Fruit fly (Drosophila melanogaster) whole organism, embryonic: ENCODE data around the gene Srp14.

ENCODE experiments used
- CG10366 ChIP-seq: fragments of 200-800 bp; sonication (Bioruptor generic); IDR thresholded peaks from 2 replicates; pipeline ENCODE4 v1.3.6; 2022; ENCODE audit warnings: missing biosample characterization, missing genetic modification characterization
- CG12071 ChIP-seq: fragments of 200-800 bp; sonication (Bioruptor generic); optimal IDR thresholded peaks from 3 replicates; lab custom pipeline; 2018; ENCODE audit warnings: missing biosample characterization, mild to moderate bottlenecking, missing genetic modification characterization
- CG13624 ChIP-seq: fragments of 200-800 bp; sonication (Bioruptor generic); optimal IDR thresholded peaks from 2 replicates; lab custom pipeline; 2016; ENCODE audit warnings: missing biosample characterization, missing genetic modification characterization
- CG14050 ChIP-seq: fragments of 200-800 bp; sonication (Bioruptor generic); IDR thresholded peaks from 3 replicates; pipeline ENCODE4 v1.3.6; 2022; ENCODE audit warnings: missing biosample characterization, missing genetic modification characterization
- CG14965 ChIP-seq: fragments of 200-800 bp; sonication (Bioruptor generic); optimal IDR thresholded peaks from 2 replicates; lab custom pipeline; 2016; ENCODE audit warnings: missing biosample characterization, missing genetic modification characterization, borderline replicate concordance
- CG15479 ChIP-seq: fragments of 200-800 bp; sonication (Bioruptor generic); optimal IDR thresholded peaks from 3 replicates; lab custom pipeline; 2019; ENCODE audit warnings: missing biosample characterization, mild to moderate bottlenecking, missing genetic modification characterization, moderate library complexity
- CG1603 ChIP-seq: fragments of 200-800 bp; sonication (Bioruptor generic); optimal IDR thresholded peaks from 2 replicates; lab custom pipeline; 2019; ENCODE audit warnings: missing biosample characterization, mild to moderate bottlenecking, missing genetic modification characterization, moderate library complexity
- CG17802 ChIP-seq: fragments of 200-800 bp; sonication (Bioruptor generic); optimal IDR thresholded peaks from 2 replicates; lab custom pipeline; 2018; ENCODE audit warnings: missing biosample characterization, mild to moderate bottlenecking, missing genetic modification characterization, moderate library complexity
- CG3065 ChIP-seq: fragments of 200-800 bp; sonication (Bioruptor generic); optimal IDR thresholded peaks from 2 replicates; lab custom pipeline; 2016; ENCODE audit warnings: missing biosample characterization, missing genetic modification characterization
- CG31224 ChIP-seq: fragments of 200-800 bp; sonication (Bioruptor generic); IDR thresholded peaks from 2 replicates; pipeline ENCODE4 v1.3.6; 2022; ENCODE audit warnings: missing biosample characterization, missing genetic modification characterization
- CG3281 ChIP-seq: fragments of 200-800 bp; sonication (Bioruptor generic); optimal IDR thresholded peaks from 3 replicates; lab custom pipeline; 2017; ENCODE audit warnings: missing biosample characterization, mild to moderate bottlenecking, missing genetic modification characterization
- CG4820 ChIP-seq: fragments of 200-800 bp; sonication (Bioruptor generic); optimal IDR thresholded peaks from 3 replicates; lab custom pipeline; 2016; ENCODE audit warnings: missing biosample characterization, missing genetic modification characterization
- CG7786 ChIP-seq: fragments of 200-800 bp; sonication (Bioruptor generic); optimal IDR thresholded peaks from 2 replicates; lab custom pipeline; 2016; ENCODE audit warnings: missing biosample characterization, missing genetic modification characterization
- CG7839 ChIP-seq: fragments of 200-800 bp; sonication (Bioruptor generic); optimal IDR thresholded peaks from 3 replicates; lab custom pipeline; 2018; ENCODE audit warnings: missing biosample characterization, mild to moderate bottlenecking, missing genetic modification characterization, moderate library complexity
- CG8944 ChIP-seq: fragments of 200-800 bp; sonication (Bioruptor generic); optimal IDR thresholded peaks from 3 replicates; lab custom pipeline; 2016; ENCODE audit warnings: missing biosample characterization, missing genetic modification characterization
- Camta ChIP-seq: fragments of 200-800 bp; sonication (Bioruptor generic); optimal IDR thresholded peaks from 2 replicates; lab custom pipeline; 2016; ENCODE audit warnings: missing biosample characterization, missing genetic modification characterization
- CrebB ChIP-seq: fragments of 200-800 bp; sonication (Bioruptor generic); optimal IDR thresholded peaks from 3 replicates; lab custom pipeline; 2018; ENCODE audit warnings: missing biosample characterization, mild to moderate bottlenecking, missing genetic modification characterization
- Drgx ChIP-seq: fragments of 200-800 bp; sonication (Bioruptor generic); IDR thresholded peaks from 2 replicates; pipeline ENCODE4 v1.3.6; 2022; ENCODE audit warnings: missing biosample characterization, missing genetic modification characterization
- ERR ChIP-seq: fragments of 200-800 bp; sonication (Bioruptor generic); optimal IDR thresholded peaks from 2 replicates; lab custom pipeline; 2016; ENCODE audit warnings: missing biosample characterization, missing genetic modification characterization
- Ets65A ChIP-seq: fragments of 200-800 bp; sonication (Bioruptor generic); peaks from one replicate; lab custom pipeline; 2016; ENCODE audit warnings: missing biosample characterization, missing genetic modification characterization
- Fer1 ChIP-seq: fragments of 200-800 bp; sonication (Bioruptor generic); optimal IDR thresholded peaks from 2 replicates; lab custom pipeline; 2017; ENCODE audit warnings: missing biosample characterization, mild to moderate bottlenecking, missing genetic modification characterization
- H2.0 ChIP-seq: fragments of 200-800 bp; sonication (Bioruptor generic); IDR thresholded peaks from 2 replicates; pipeline ENCODE4 v1.3.6; 2022; ENCODE audit warnings: missing biosample characterization, missing genetic modification characterization
- Kr ChIP-seq: fragments of 200-800 bp; sonication (Bioruptor generic); optimal IDR thresholded peaks from 2 replicates; lab custom pipeline; 2017; ENCODE audit warnings: missing biosample characterization, mild to moderate bottlenecking, missing genetic modification characterization
- Lpt ChIP-seq: fragments of >200 bp; optimal IDR thresholded peaks from 2 replicates; lab custom pipeline; 2018; ENCODE audit warnings: missing biosample characterization, missing genetic modification characterization
- PHDP ChIP-seq: fragments of 200-800 bp; sonication (Bioruptor generic); optimal IDR thresholded peaks from 3 replicates; lab custom pipeline; 2018; ENCODE audit warnings: missing biosample characterization, mild to moderate bottlenecking, missing genetic modification characterization, moderate library complexity
- Pdp1 ChIP-seq, 2 experiments: fragments of 200-800 bp; sonication (Bioruptor generic); optimal IDR thresholded peaks; 3 replicates each; lab custom pipeline; 2016; ENCODE audit warnings: missing biosample characterization in 2 of 2, missing genetic modification characterization in 2 of 2, mild to moderate bottlenecking in 1 of 2, moderate library complexity in 1 of 2
- Ptx1 ChIP-seq: fragments of 200-800 bp; sonication (Bioruptor generic); IDR thresholded peaks from 2 replicates; pipeline ENCODE4 v1.3.6; 2022; ENCODE audit warnings: missing biosample characterization, missing genetic modification characterization
- Scr ChIP-seq: fragments of 200-800 bp; sonication (Bioruptor generic); IDR thresholded peaks from 2 replicates; pipeline ENCODE4 v1.3.6; 2022; ENCODE audit warnings: missing biosample characterization, missing genetic modification characterization; ENCODE audit not compliant: partially characterized antibody
- abd-A ChIP-seq: fragments of 200-800 bp; sonication (Bioruptor generic); optimal IDR thresholded peaks from 3 replicates; lab custom pipeline; 2019; ENCODE audit warnings: missing biosample characterization, mild to moderate bottlenecking, missing genetic modification characterization, moderate library complexity
- ac ChIP-seq: fragments of 200-800 bp; sonication (Bioruptor generic); optimal IDR thresholded peaks from 3 replicates; lab custom pipeline; 2017; ENCODE audit warnings: missing biosample characterization, mild to moderate bottlenecking, missing genetic modification characterization
- bsh ChIP-seq, 2 experiments: fragments of 200-800 bp; sonication (Bioruptor generic); optimal IDR thresholded peaks; 2 replicates each; lab custom pipeline; 2017 to 2018; ENCODE audit warnings: mild to moderate bottlenecking in 2 of 2, missing biosample characterization in 2 of 2, missing genetic modification characterization in 2 of 2, moderate library complexity in 1 of 2
- cg ChIP-seq: fragments of 200-800 bp; sonication (Bioruptor generic); optimal IDR thresholded peaks from 3 replicates; lab custom pipeline; 2019; ENCODE audit warnings: missing biosample characterization, mild to moderate bottlenecking, missing genetic modification characterization, moderate library complexity
- corto ChIP-seq: fragments of 200-800 bp; sonication (Bioruptor generic); optimal IDR thresholded peaks from 2 replicates; lab custom pipeline; 2016; ENCODE audit warnings: missing biosample characterization, mild to moderate bottlenecking, missing genetic modification characterization, moderate library complexity
- crp ChIP-seq, 2 experiments: fragments of 200-800 bp; sonication (Bioruptor generic); optimal IDR thresholded peaks; 2 replicates in 1 of 2; 3 replicates in 1 of 2; lab custom pipeline; 2017; ENCODE audit warnings: missing biosample characterization in 2 of 2, missing genetic modification characterization in 2 of 2, mild to moderate bottlenecking in 1 of 2, moderate library complexity in 1 of 2
- ewg ChIP-seq: fragments of 200-800 bp; sonication (Bioruptor generic); optimal IDR thresholded peaks from 3 replicates; lab custom pipeline; 2017; ENCODE audit warnings: mild to moderate bottlenecking, missing biosample characterization, missing genetic modification reagents, missing genetic modification characterization
- eyg ChIP-seq: fragments of 200-800 bp; sonication (Bioruptor generic); optimal IDR thresholded peaks from 3 replicates; lab custom pipeline; 2016; ENCODE audit warnings: missing biosample characterization, missing genetic modification characterization
- fd96Cb ChIP-seq: fragments of 200-800 bp; sonication (Bioruptor generic); optimal IDR thresholded peaks from 2 replicates; lab custom pipeline; 2018; ENCODE audit warnings: missing biosample characterization, mild to moderate bottlenecking, missing genetic modification characterization, moderate library complexity
- gt ChIP-seq: fragments of 200-800 bp; sonication (Bioruptor generic); IDR thresholded peaks from 2 replicates; pipeline ENCODE4 v1.3.6; 2022; ENCODE audit warnings: missing biosample characterization, missing genetic modification characterization
- insv ChIP-seq, 2 experiments: fragments of 200-800 bp; sonication (Bioruptor generic); optimal IDR thresholded peaks; 3 replicates each; lab custom pipeline; 2016 to 2018; ENCODE audit warnings: missing biosample characterization in 2 of 2, missing genetic modification characterization in 2 of 2
- oc ChIP-seq: fragments of 200-800 bp; sonication (Bioruptor generic); optimal IDR thresholded peaks from 2 replicates; lab custom pipeline; 2018; ENCODE audit warnings: missing biosample characterization, mild to moderate bottlenecking, missing genetic modification characterization, moderate library complexity
- psq ChIP-seq: fragments of 200-800 bp; sonication (Bioruptor generic); optimal IDR thresholded peaks from 2 replicates; lab custom pipeline; 2017; ENCODE audit warnings: missing biosample characterization, missing genetic modification characterization
- salm ChIP-seq: fragments of 200-800 bp; sonication (Bioruptor generic); optimal IDR thresholded peaks from 2 replicates; lab custom pipeline; 2018; ENCODE audit warnings: missing biosample characterization, mild to moderate bottlenecking, missing genetic modification characterization
- schlank ChIP-seq: fragments of 200-800 bp; sonication (Bioruptor generic); optimal IDR thresholded peaks from 2 replicates; lab custom pipeline; 2018; ENCODE audit warnings: missing biosample characterization, mild to moderate bottlenecking, missing genetic modification characterization
- sens-2 ChIP-seq: fragments of 200-800 bp; sonication (Bioruptor generic); IDR thresholded peaks from 2 replicates; pipeline ENCODE4 v1.3.6; 2022; ENCODE audit warnings: missing biosample characterization, missing genetic modification characterization
- stc ChIP-seq: fragments of 200-800 bp; sonication (Bioruptor generic); IDR thresholded peaks from 2 replicates; pipeline ENCODE4 v1.3.6; 2022; ENCODE audit warnings: missing biosample characterization, missing genetic modification characterization
- trh ChIP-seq: fragments of 200-800 bp; sonication (Bioruptor generic); optimal IDR thresholded peaks from 2 replicates; lab custom pipeline; 2016; ENCODE audit warnings: missing biosample characterization, missing genetic modification characterization
- unc-4 ChIP-seq: fragments of 200-800 bp; sonication (Bioruptor generic); IDR thresholded peaks from 2 replicates; pipeline ENCODE4 v1.3.6; 2022; ENCODE audit warnings: missing biosample characterization, missing genetic modification characterization; ENCODE audit not compliant: partially characterized antibody
- unpg ChIP-seq: fragments of 200-800 bp; sonication (Bioruptor generic); optimal IDR thresholded peaks from 3 replicates; lab custom pipeline; 2018; ENCODE audit warnings: missing biosample characterization, mild to moderate bottlenecking, missing genetic modification characterization, moderate library complexity
- vfl ChIP-seq: fragments of 200-800 bp; sonication (Bioruptor generic); optimal IDR thresholded peaks from 2 replicates; lab custom pipeline; 2016; ENCODE audit warnings: missing biosample characterization, missing genetic modification characterization
- zf30C ChIP-seq: fragments of 200-800 bp; sonication (Bioruptor generic); optimal IDR thresholded peaks from 3 replicates; lab custom pipeline; 2018; ENCODE audit warnings: missing biosample characterization, mild to moderate bottlenecking, missing genetic modification characterization
- zfh1 ChIP-seq: fragments of 200-800 bp; sonication (Bioruptor generic); IDR thresholded peaks from 3 replicates; pipeline ENCODE4 v1.3.6; 2022; ENCODE audit warnings: missing biosample characterization, missing genetic modification characterization

The Srp14 gene

dm6 chr3R:20557114-20557414, 22.9 kb upstream of the Srp14 start:
- TF ChIP-seq H2.0 (no peak), Kr (GFP tag; lab: Kevin White, UChicago) (no peak), PHDP (tag; lab: Kevin White, UChicago) (no peak), zfh1 (no peak), corto (no peak), CG1603 (no peak), CG31224 (GFP tag; lab: Robert Waterston, UW) (no peak), CG14050 (GFP tag; lab: Robert Waterston, UW) (no peak), Pdp1 (GFP tag; optimal IDR thresholded peaks at IDR 0.05; lab: Kevin White, UChicago) (peak in 1 of 2 experiments; percentile 90), fd96Cb (no peak), Ets65A (GFP tag; lab: Kevin White, UChicago) (no peak), Drgx (GFP tag; lab: Robert Waterston, UW) (no peak), CG10366 (no peak), insv (GFP tag; optimal IDR thresholded peaks at IDR 0.05; lab: Kevin White, UChicago) (peak in 1 of 2 experiments; percentile 82), vfl (GFP tag; lab: Kevin White, UChicago) (no peak), unpg (no peak), abd-A (tag; lab: Kevin White, UChicago) (no peak), ac (GFP tag; lab: Kevin White, UChicago) (no peak), Lpt (GFP tag; lab: Kevin White, UChicago) (no peak), crp (GFP tag; optimal IDR thresholded peaks at IDR 0.05; lab: Kevin White, UChicago) (peak; percentile 14 to 33), eyg (GFP tag; lab: Kevin White, UChicago) (no peak), psq (no peak), CG15479 (peak; percentile 28), CG7839 (tag; lab: Kevin White, UChicago) (no peak), CG3281 (GFP tag; lab: Kevin White, UChicago) (no peak), CG7786 (GFP tag; lab: Kevin White, UChicago) (no peak), ewg (GFP tag; lab: Kevin White, UChicago) (no peak), cg (GFP tag; lab: Kevin White, UChicago) (peak; percentile 80), sens-2 (GFP tag; lab: Robert Waterston, UW) (no peak)

dm6 chr3R:20557415-20558105, 22.4 kb upstream of the Srp14 start, which contains the start of the genes DPCoAC and CG5180:
Gene DPCoAC (minus strand): TSS chr3R:20557667.
Gene CG5180 (plus strand): TSS chr3R:20557930.
- TF ChIP-seq Camta (peak; percentile 45), trh (GFP tag; lab: Kevin White, UChicago) (no peak), ERR (GFP tag; lab: Kevin White, UChicago) (peak; percentile 52), bsh (GFP tag; optimal IDR thresholded peaks at IDR 0.05; lab: Kevin White, UChicago) (peak in 1 of 2 experiments; percentile 35), salm (tag; lab: Kevin White, UChicago) (no peak), Scr (peak; percentile 40), CG17802 (peak; percentile 5), schlank (tag; lab: Kevin White, UChicago) (peak; percentile 1), CG14965 (GFP tag; lab: Kevin White, UChicago) (peak; percentile 16), unc-4 (GFP tag; lab: Robert Waterston, UW) (peak; percentile 50), CG13624 (peak; percentile 41), CG12071 (GFP tag; lab: Kevin White, UChicago) (no peak), gt (GFP tag; lab: Robert Waterston, UW) (0 out of 2 replicates have a peak, but pooled peaks have one; percentile 37), oc (tag; lab: Kevin White, UChicago) (no peak), zf30C (peak; percentile 7), CrebB (peak; percentile 58), Fer1 (GFP tag; lab: Kevin White, UChicago) (peak; percentile 9), Ptx1 (GFP tag; lab: Robert Waterston, UW) (peak; percentile 73), stc (GFP tag; lab: Robert Waterston, UW) (peak; percentile 38; the same call in 1 of the 2 replicates), CG8944 (GFP tag; lab: Kevin White, UChicago) (peak; percentile 81), CG3065 (GFP tag; lab: Kevin White, UChicago) (peak; percentile 35), CG4820 (GFP tag; lab: Kevin White, UChicago) (peak; percentile 8)
